Fruit fly (Drosophila melanogaster): ENCODE data around the gene CG13405.

- TF ChIP-seq psq (optimal IDR thresholded peaks at IDR 0.05) (no peak), ttk (optimal IDR thresholded peaks at IDR 0.05) (no peak), insv (optimal IDR thresholded peaks at IDR 0.05) (no peak), h (optimal IDR thresholded peaks at IDR 0.05) (no peak), Sin3A (optimal IDR thresholded peaks at IDR 0.05) (no peak)
Observed at dm6 chr3L:47635-48177, 27.4 kb downstream of the CG13405 start.

Measured in Kc167 (cell line).